Worm (Caenorhabditis elegans): ENCODE data around the gene Y59H11AM.4.

DNA sequence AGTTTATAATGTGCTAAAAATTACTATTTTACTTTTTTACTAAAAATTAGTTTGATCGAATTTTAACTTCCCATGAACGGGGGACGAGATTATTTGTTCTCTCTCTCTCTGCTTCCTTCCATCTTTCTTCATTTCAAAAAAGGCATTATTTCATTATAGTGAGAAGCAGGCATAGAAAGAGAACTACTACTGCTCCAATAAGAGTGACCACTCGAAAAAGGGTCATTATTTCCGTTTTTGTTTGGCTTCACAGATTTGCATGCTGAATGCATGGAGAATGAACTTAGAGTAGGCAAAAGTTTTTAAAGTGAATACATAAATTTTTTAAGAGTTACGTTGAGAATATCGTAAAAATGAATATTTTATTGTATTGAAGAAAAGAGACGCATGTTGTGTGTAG is 566 bp upstream of the Y59H11AM.4 start:
- TF ChIP-seq C38D4.7 (GFP tag; optimal IDR thresholded peaks at IDR 0.05) (no peak), ceh-48 (tag; optimal IDR thresholded peaks at IDR 0.05) (no peak), sdc-2 (tag; optimal IDR thresholded peaks at IDR 0.05) (no peak), nhr-11 (tag; optimal IDR thresholded peaks at IDR 0.05) (no peak), tbx-2 (tag; optimal IDR thresholded peaks at IDR 0.05) (no peak)
